Fruit fly (Drosophila melanogaster) whole organism: ENCODE results near the gene Pgm1.

ENCODE experiments used
- CG8478 ChIP-seq: fragments of >200 bp; optimal IDR thresholded peaks from 2 replicates; lab custom pipeline; 2018; ENCODE audit warnings: inconsistent platforms
- Dll ChIP-seq: fragments of >200 bp; optimal IDR thresholded peaks from 2 replicates; lab custom pipeline; 2017
- EcR ChIP-seq, 2 experiments: fragments of >200 bp; optimal IDR thresholded peaks; 2 replicates each; lab custom pipeline; 2017; ENCODE audit warnings: missing biosample characterization in 2 of 2, missing genetic modification characterization in 2 of 2, missing genetic modification reagents in 2 of 2
- pan ChIP-seq: fragments of >200 bp; optimal IDR thresholded peaks from 2 replicates; lab custom pipeline; 2017

dm6 chr3L:16158322-16158721, 30.0 kb upstream of the Pgm1 start:
- no peak for TF ChIP-seq Dll (lab: Kevin White, UChicago)
- no peak for TF ChIP-seq EcR (GFP tag; optimal IDR thresholded peaks at IDR 0.05; lab: Kevin White, UChicago)
- no peak for TF ChIP-seq pan (lab: Kevin White, UChicago)
- no peak for TF ChIP-seq CG8478 (lab: Kevin White, UChicago)
